Worm (Caenorhabditis elegans) whole organism, L1 larva: ENCODE measurements around the gene F32D1.11.

ENCODE experiments used
- F16B12.6 ChIP-seq: fragments of 150-350 bp; optimal IDR thresholded peaks from 2 replicates; lab custom pipeline; 2014; ENCODE audit warnings: missing biosample characterization, missing genetic modification characterization
- Y116A8C.19 ChIP-seq: sonication (generic microtip); optimal IDR thresholded peaks from 2 replicates; lab custom pipeline; 2016; ENCODE audit warnings: missing compliant biosample characterization, missing genetic modification characterization, borderline replicate concordance
- aha-1 ChIP-seq: fragments of 150-350 bp; optimal IDR thresholded peaks from 2 replicates; lab custom pipeline; 2014; ENCODE audit warnings: missing biosample characterization, missing genetic modification characterization
- alr-1 ChIP-seq: fragments of 200-800 bp; sonication (Bioruptor generic); optimal IDR thresholded peaks from 2 replicates; lab custom pipeline; 2018; ENCODE audit warnings: borderline replicate concordance, mild to moderate bottlenecking, missing genetic modification characterization, missing compliant biosample characterization
- ceh-88 ChIP-seq: fragments of 200-800 bp; sonication (Bioruptor generic); IDR thresholded peaks from 2 replicates; pipeline ENCODE4 v1.3.6; 2022; ENCODE audit warnings: missing genetic modification characterization, missing compliant biosample characterization
- ceh-90 ChIP-seq: sonication (generic microtip); optimal IDR thresholded peaks from 2 replicates; lab custom pipeline; 2016; ENCODE audit warnings: missing genetic modification characterization, missing compliant biosample characterization
- dsc-1 ChIP-seq: sonication (generic microtip); optimal IDR thresholded peaks from 2 replicates; lab custom pipeline; 2016; ENCODE audit warnings: mild to moderate bottlenecking, missing genetic modification characterization, missing compliant biosample characterization
- efl-1 ChIP-seq, 4 experiments: fragments of 150-350 bp; optimal IDR thresholded peaks in 3 of 4; peaks in 1 of 4; 1 replicate in 1 of 4; 2 replicates in 3 of 4; lab custom pipeline; 2014; ENCODE audit warnings: missing biosample characterization in 2 of 4, missing genetic modification characterization in 2 of 4, missing genetic modification reagents in 2 of 4
- efl-3 ChIP-seq: fragments of 200-800 bp; sonication (Bioruptor generic); optimal IDR thresholded peaks from 2 replicates; lab custom pipeline; 2018; ENCODE audit warnings: mild to moderate bottlenecking, missing genetic modification characterization, missing compliant biosample characterization
- egl-27 ChIP-seq, 2 experiments: fragments of 150-350 bp in 1 of 2; sonication (generic microtip); optimal IDR thresholded peaks; 3 replicates each; lab custom pipeline; 2017 to 2018; ENCODE audit warnings: missing biosample characterization in 2 of 2, missing genetic modification characterization in 2 of 2, missing genetic modification reagents in 2 of 2
- elt-2 ChIP-seq: sonication (generic microtip); optimal IDR thresholded peaks from 2 replicates; lab custom pipeline; 2016; ENCODE audit warnings: missing genetic modification characterization, mild to moderate bottlenecking, inconsistent platforms, missing compliant biosample characterization, missing genetic modification reagents
- fkh-4 ChIP-seq: sonication (generic microtip); optimal IDR thresholded peaks from 2 replicates; lab custom pipeline; 2016; ENCODE audit warnings: missing compliant biosample characterization, missing genetic modification characterization, borderline replicate concordance
- grh-1 ChIP-seq: fragments of 200-800 bp; sonication (Bioruptor generic); IDR thresholded peaks from 2 replicates; pipeline ENCODE4 v1.3.6; 2022; ENCODE audit warnings: missing genetic modification reagents, missing genetic modification characterization, missing compliant biosample characterization
- hlh-17 ChIP-seq: fragments of 200-800 bp; sonication (Bioruptor generic); optimal IDR thresholded peaks from 2 replicates; lab custom pipeline; 2018; ENCODE audit warnings: missing genetic modification characterization, mild to moderate bottlenecking, missing compliant biosample characterization, moderate library complexity, borderline replicate concordance
- lin-14 ChIP-seq: fragments of 200-800 bp; sonication (Bioruptor generic); optimal IDR thresholded peaks from 2 replicates; lab custom pipeline; 2018; ENCODE audit warnings: mild to moderate bottlenecking, missing genetic modification characterization, moderate library complexity, missing compliant biosample characterization
- lin-39 ChIP-seq: fragments of 150-350 bp; optimal IDR thresholded peaks from 2 replicates; lab custom pipeline; 2014; ENCODE audit warnings: missing biosample characterization, missing genetic modification reagents, missing genetic modification characterization
- lsy-2 ChIP-seq, 2 experiments: fragments of 150-350 bp; optimal IDR thresholded peaks; 2 replicates each; lab custom pipeline; 2014; ENCODE audit warnings: missing biosample characterization in 2 of 2, missing genetic modification characterization in 2 of 2
- mab-9 ChIP-seq: fragments of 200-800 bp; sonication (Bioruptor generic); IDR thresholded peaks from 2 replicates; pipeline ENCODE4 v1.3.6; 2022; ENCODE audit warnings: missing genetic modification reagents, missing genetic modification characterization, missing compliant biosample characterization
- mdl-1 ChIP-seq, 2 experiments: fragments of 150-350 bp; optimal IDR thresholded peaks; 2 replicates each; lab custom pipeline; 2014 to 2017; ENCODE audit warnings: missing biosample characterization in 2 of 2, missing genetic modification characterization in 2 of 2, inconsistent platforms in 1 of 2
- mep-1 ChIP-seq: fragments of 150-350 bp; optimal IDR thresholded peaks from 2 replicates; lab custom pipeline; 2014; ENCODE audit warnings: missing biosample characterization, missing genetic modification characterization
- nhr-19 ChIP-seq: fragments of 200-800 bp; sonication (Bioruptor generic); conservative IDR thresholded peaks from 2 replicates; pipeline ENCODE4 v1.3.6; 2022; ENCODE audit warnings: missing genetic modification characterization, missing compliant biosample characterization
- nhr-237 ChIP-seq: fragments of 150-350 bp; optimal IDR thresholded peaks from 2 replicates; lab custom pipeline; 2014; ENCODE audit warnings: missing biosample characterization, missing genetic modification characterization
- nhr-47 ChIP-seq: sonication (generic microtip); optimal IDR thresholded peaks from 2 replicates; lab custom pipeline; 2016; ENCODE audit warnings: mild to moderate bottlenecking, missing genetic modification characterization, moderate library complexity, missing compliant biosample characterization
- nhr-71 ChIP-seq: sonication (generic microtip); optimal IDR thresholded peaks from 2 replicates; lab custom pipeline; 2016; ENCODE audit warnings: mild to moderate bottlenecking, missing genetic modification characterization, moderate library complexity, missing compliant biosample characterization
- nhr-76 ChIP-seq: sonication (generic microtip); optimal IDR thresholded peaks from 2 replicates; lab custom pipeline; 2017; ENCODE audit warnings: missing biosample characterization, missing genetic modification characterization
- nhr-85 ChIP-seq: sonication (generic microtip); peaks from one replicate; lab custom pipeline; 2016; ENCODE audit warnings: missing genetic modification characterization, inconsistent platforms, missing compliant biosample characterization
- pqm-1 ChIP-seq: sonication (generic microtip); optimal IDR thresholded peaks from 3 replicates; lab custom pipeline; 2017; ENCODE audit warnings: missing biosample characterization, missing genetic modification characterization
- snu-23 ChIP-seq: sonication (generic microtip); optimal IDR thresholded peaks from 2 replicates; lab custom pipeline; 2016; ENCODE audit warnings: missing genetic modification characterization, missing compliant biosample characterization
- sup-37 ChIP-seq: fragments of 200-800 bp; sonication (Bioruptor generic); optimal IDR thresholded peaks from 2 replicates; lab custom pipeline; 2018; ENCODE audit warnings: mild to moderate bottlenecking, missing genetic modification characterization, missing compliant biosample characterization
- tlp-1 ChIP-seq: fragments of 150-350 bp; optimal IDR thresholded peaks from 2 replicates; lab custom pipeline; 2014; ENCODE audit warnings: missing biosample characterization, missing genetic modification characterization
- unc-130 ChIP-seq: fragments of 150-350 bp; optimal IDR thresholded peaks from 2 replicates; lab custom pipeline; 2017; ENCODE audit warnings: missing biosample characterization, missing genetic modification characterization, inconsistent platforms
- unc-62 ChIP-seq: fragments of 150-350 bp; optimal IDR thresholded peaks from 2 replicates; lab custom pipeline; 2014; ENCODE audit warnings: missing biosample characterization, missing genetic modification reagents, missing genetic modification characterization
- unc-86 ChIP-seq: sonication (generic microtip); optimal IDR thresholded peaks from 2 replicates; lab custom pipeline; 2016; ENCODE audit warnings: missing genetic modification characterization, missing compliant biosample characterization
- unc-98 ChIP-seq: fragments of 200-800 bp; sonication (Bioruptor generic); IDR thresholded peaks from 2 replicates; pipeline ENCODE4 v1.3.6; 2022; ENCODE audit warnings: missing genetic modification characterization, missing compliant biosample characterization
- vab-15 ChIP-seq: sonication (generic microtip); optimal IDR thresholded peaks from 2 replicates; lab custom pipeline; 2017; ENCODE audit warnings: missing genotype, mild to moderate bottlenecking, missing genetic modification characterization, missing compliant biosample characterization
- zip-4 ChIP-seq: fragments of 200-800 bp; sonication (Bioruptor generic); optimal IDR thresholded peaks from 2 replicates; lab custom pipeline; 2018; ENCODE audit warnings: mild to moderate bottlenecking, missing genetic modification characterization, moderate library complexity, missing compliant biosample characterization
- ztf-11 ChIP-seq, 2 experiments: sonication (generic microtip); optimal IDR thresholded peaks; 2 replicates each; lab custom pipeline; 2016 to 2017; ENCODE audit warnings: missing genetic modification characterization in 2 of 2, missing biosample characterization in 1 of 2, missing compliant biosample characterization in 1 of 2

F32D1.11 gene

ce11 chrV:4346799-4347198, 19.5 kb downstream of the F32D1.11 start, which contains the start of gene mcm-7 (continued):
- TF ChIP-seq lsy-2 (tag; optimal IDR thresholded peaks at IDR 0.05; lab: Kevin White, UChicago) (peak; percentile 64 to 86), unc-62 (GFP tag; lab: Kevin White, UChicago) (no peak), lin-14 (GFP tag; lab: Kevin White, UChicago) (peak; percentile 38), sup-37 (GFP tag; lab: Kevin White, UChicago) (no peak), nhr-19 (peak; percentile 39), F16B12.6 (tag; lab: Kevin White, UChicago) (peak; percentile 37), aha-1 (tag; lab: Kevin White, UChicago) (no peak), ceh-90 (tag; lab: Kevin White, UChicago) (no peak), mep-1 (tag; lab: Kevin White, UChicago) (no peak), dsc-1 (tag; lab: Kevin White, UChicago) (peak; percentile 12), lin-39 (tag; lab: Kevin White, UChicago) (no peak), nhr-76 (tag; lab: Kevin White, UChicago) (no peak), nhr-237 (tag; lab: Kevin White, UChicago) (no peak), unc-98 (GFP tag; lab: Robert Waterston, UW) (no peak), vab-15 (tag; lab: Kevin White, UChicago) (no peak), Y116A8C.19 (tag; lab: Kevin White, UChicago) (no peak), egl-27 (tag; optimal IDR thresholded peaks at IDR 0.05; lab: Kevin White, UChicago) (no peak), nhr-47 (tag; lab: Kevin White, UChicago) (peak; percentile 58), nhr-85 (tag; lab: Kevin White, UChicago) (peak; percentile 55), unc-130 (tag; lab: Kevin White, UChicago) (peak; percentile 43), mdl-1 (tag; optimal IDR thresholded peaks at IDR 0.05; lab: Kevin White, UChicago) (peak in 1 of 2 experiments; percentile 53), ceh-88 (no peak), grh-1 (GFP tag; lab: Robert Waterston, UW) (peak; percentile 14; the same call in 1 of the 2 replicates), snu-23 (peak; percentile 64), fkh-4 (tag; lab: Kevin White, UChicago) (no peak), tlp-1 (no peak), unc-86 (tag; lab: Kevin White, UChicago) (peak; percentile 37), alr-1 (tag; lab: Kevin White, UChicago) (no peak), zip-4 (GFP tag; lab: Kevin White, UChicago) (no peak), efl-3 (GFP tag; lab: Kevin White, UChicago) (no peak), pqm-1 (tag; lab: Kevin White, UChicago) (no peak)

- TF ChIP-seq pqm-1 (tag; lab: Kevin White, UChicago), result no peak
- TF ChIP-seq grh-1 (GFP tag; lab: Robert Waterston, UW), result no peak
- no peak for TF ChIP-seq nhr-85 (tag; lab: Kevin White, UChicago)
- TF ChIP-seq mab-9 (GFP tag; lab: Robert Waterston, UW), result no peak
- TF ChIP-seq hlh-17 (GFP tag; lab: Kevin White, UChicago), result no peak
- no peak for TF ChIP-seq Y116A8C.19 (tag; lab: Kevin White, UChicago)
- TF ChIP-seq ceh-90 (tag; lab: Kevin White, UChicago), result no peak
Observed at ce11 chrV:4346325-4346724, 20.0 kb downstream of the F32D1.11 start, which contains the start of gene hpo-18. Gene hpo-18, minus strand, starts transcription at chrV:4346425.

ce11 chrV:4345714-4346113, 20.6 kb downstream of the F32D1.11 start, which contains the start of gene figl-1:
Gene figl-1, minus strand, starts transcription at chrV:4345999.
- TF ChIP-seq nhr-71 (tag; lab: Kevin White, UChicago) (peak; percentile 7), zip-4 (GFP tag; lab: Kevin White, UChicago) (peak; percentile 0), efl-1 (optimal IDR thresholded peaks at IDR 0.05; lab: Kevin White, UChicago) (peak in 1 of 2 experiments; percentile 9), efl-1 (GFP tag; optimal IDR thresholded peaks at IDR 0.05 in 1 of 2; lab: Kevin White, UChicago) (peak in 1 of 2 experiments; percentile 86), elt-2 (tag; lab: Kevin White, UChicago) (peak; percentile 6), ztf-11 (tag; optimal IDR thresholded peaks at IDR 0.05; lab: Kevin White, UChicago) (no peak)
- TF ChIP-seq, all 84 proteins: peak for 4
